Fruit fly (Drosophila melanogaster): ENCODE measurements around the gene p130CAS.

Gene p130CAS

dm6 chr3L:145998-146576 is 6.6 kb upstream of the p130CAS start, which contains the start of gene CG6845:
TSS of gene CG6845 (plus strand) at chr3L:146433.
- peak; percentile 51 for TF ChIP-seq bab1 (GFP tag; optimal IDR thresholded peaks at IDR 0.05)
- TF ChIP-seq Crg-1 (GFP tag; optimal IDR thresholded peaks at IDR 0.05): no peak
- peak; percentile 92 for TF ChIP-seq kay (GFP tag; ENCODE audit: borderline replicate concordance)
- TF ChIP-seq CG5204 (GFP tag; optimal IDR thresholded peaks at IDR 0.05): no peak
- peak; percentile 19 for TF ChIP-seq cic (GFP tag; optimal IDR thresholded peaks at IDR 0.05)

dm6 chr3L:153670-154069 is 986 bp downstream of the p130CAS start:
- no peak for TF ChIP-seq CG12768 (GFP tag; optimal IDR thresholded peaks at IDR 0.05)

- peak; percentile 31 for TF ChIP-seq CG11617 (GFP tag; optimal IDR thresholded peaks at IDR 0.05)
- TF ChIP-seq CG33017 (tag; optimal IDR thresholded peaks at IDR 0.05): peak; percentile 70
- no peak for TF ChIP-seq cnc (optimal IDR thresholded peaks at IDR 0.05)
- no peak for TF ChIP-seq CG14711 (tag; optimal IDR thresholded peaks at IDR 0.05)
- TF ChIP-seq CG7045 (GFP tag; optimal IDR thresholded peaks at IDR 0.05): peak; percentile 19
- peak; percentile 19 for TF ChIP-seq CG12768 (GFP tag; optimal IDR thresholded peaks at IDR 0.05)
- no peak for TF ChIP-seq pad (GFP tag; optimal IDR thresholded peaks at IDR 0.05)
- TF ChIP-seq Crg-1 (GFP tag; optimal IDR thresholded peaks at IDR 0.05): no peak
- TF ChIP-seq bab1 (GFP tag; optimal IDR thresholded peaks at IDR 0.05): no peak
- no peak for TF ChIP-seq CG1620 (GFP tag; optimal IDR thresholded peaks at IDR 0.05)
- peak; percentile 59 for TF ChIP-seq CG7101 (tag; optimal IDR thresholded peaks at IDR 0.05)
- peak; percentile 58 for TF ChIP-seq Mnt (GFP tag; optimal IDR thresholded peaks at IDR 0.05)
- no peak for TF ChIP-seq tj (GFP tag; optimal IDR thresholded peaks at IDR 0.05)
- TF ChIP-seq ovo (GFP tag; optimal IDR thresholded peaks at IDR 0.05): peak; percentile 30
- TF ChIP-seq kay (GFP tag; ENCODE audit: borderline replicate concordance): peak; percentile 96
- no peak for TF ChIP-seq CG5204 (GFP tag; optimal IDR thresholded peaks at IDR 0.05)
- no peak for TF ChIP-seq Hr96 (GFP tag; optimal IDR thresholded peaks at IDR 0.05)
- peak; percentile 4 for TF ChIP-seq Clk (GFP tag; optimal IDR thresholded peaks at IDR 0.05)
- TF ChIP-seq toe (GFP tag; optimal IDR thresholded peaks at IDR 0.05): no peak
- peak; percentile 88 for TF ChIP-seq cic (GFP tag; optimal IDR thresholded peaks at IDR 0.05)
Observed at dm6 chr3L:156591-157303, 4.1 kb downstream of the p130CAS start.

- TF ChIP-seq tj (GFP tag; optimal IDR thresholded peaks at IDR 0.05): peak; percentile 98
- no peak for TF ChIP-seq kay (GFP tag; ENCODE audit: borderline replicate concordance)
Observed at dm6 chr3L:157674-158179, 5.0 kb downstream of the p130CAS start.

dm6 chr3L:159406-160084 is 6.9 kb downstream of the p130CAS start:
- TF ChIP-seq bab1 (GFP tag; optimal IDR thresholded peaks at IDR 0.05): no peak
- TF ChIP-seq Clk (GFP tag; optimal IDR thresholded peaks at IDR 0.05): no peak
- TF ChIP-seq cic (GFP tag; optimal IDR thresholded peaks at IDR 0.05): no peak
- TF ChIP-seq tj (GFP tag; optimal IDR thresholded peaks at IDR 0.05): peak; percentile 7

- TF ChIP-seq CG1620 (GFP tag; optimal IDR thresholded peaks at IDR 0.05) (no peak), CG33017 (tag; optimal IDR thresholded peaks at IDR 0.05) (peak; percentile 16), cic (GFP tag; optimal IDR thresholded peaks at IDR 0.05) (peak; percentile 29), CG7101 (tag; optimal IDR thresholded peaks at IDR 0.05) (peak; percentile 15), CG14711 (tag; optimal IDR thresholded peaks at IDR 0.05) (peak; percentile 30), CG7045 (GFP tag; optimal IDR thresholded peaks at IDR 0.05) (peak; percentile 4), bab1 (GFP tag; optimal IDR thresholded peaks at IDR 0.05) (peak; percentile 51), Hr96 (GFP tag; optimal IDR thresholded peaks at IDR 0.05) (no peak), CG11617 (GFP tag; optimal IDR thresholded peaks at IDR 0.05) (no peak), ovo (GFP tag; optimal IDR thresholded peaks at IDR 0.05) (no peak), CG12768 (GFP tag; optimal IDR thresholded peaks at IDR 0.05) (peak; percentile 15), pad (GFP tag; optimal IDR thresholded peaks at IDR 0.05) (peak; percentile 1), tj (GFP tag; optimal IDR thresholded peaks at IDR 0.05) (peak; percentile 82), Mnt (GFP tag; optimal IDR thresholded peaks at IDR 0.05) (peak; percentile 31)
Observed at dm6 chr3L:160446-161094, 7.9 kb downstream of the p130CAS start.
